Worm (Caenorhabditis elegans) whole organism, L3 larva: Measurements from ENCODE around the gene K07H8.2.

Source experiments
- R02D3.7 ChIP-seq: fragments of 150-350 bp; optimal IDR thresholded peaks from 2 replicates; lab custom pipeline; 2014; ENCODE audit warnings: missing biosample characterization, missing genetic modification characterization
- ZK546.5 ChIP-seq: sonication (generic microtip); optimal IDR thresholded peaks from 2 replicates; lab custom pipeline; 2017; ENCODE audit warnings: missing biosample characterization, missing genetic modification characterization
- aly-2 ChIP-seq: fragments of 150-350 bp; optimal IDR thresholded peaks from 2 replicates; lab custom pipeline; 2014; ENCODE audit warnings: missing biosample characterization, missing genetic modification characterization
- ama-1 ChIP-seq: fragments of 150-350 bp; optimal IDR thresholded peaks from 2 replicates; lab custom pipeline; 2018
- ceh-82 ChIP-seq: fragments of 150-350 bp; optimal IDR thresholded peaks from 2 replicates; lab custom pipeline; 2014; ENCODE audit warnings: missing biosample characterization, missing genetic modification characterization
- egl-27 ChIP-seq: sonication (generic microtip); optimal IDR thresholded peaks from 4 replicates; lab custom pipeline; 2017; ENCODE audit warnings: missing biosample characterization, missing genetic modification reagents, missing genetic modification characterization
- nhr-11 ChIP-seq: fragments of 150-350 bp; optimal IDR thresholded peaks from 2 replicates; lab custom pipeline; 2014; ENCODE audit warnings: missing biosample characterization, missing genetic modification characterization
- nhr-67 ChIP-seq: fragments of 150-350 bp; optimal IDR thresholded peaks from 2 replicates; lab custom pipeline; 2014; ENCODE audit warnings: missing biosample characterization, missing genetic modification characterization
- tbx-2 ChIP-seq: sonication (generic microtip); optimal IDR thresholded peaks from 2 replicates; lab custom pipeline; 2016; ENCODE audit warnings: mild to moderate bottlenecking, missing genetic modification characterization, missing compliant biosample characterization
- zag-1 ChIP-seq: fragments of 150-350 bp; optimal IDR thresholded peaks from 2 replicates; lab custom pipeline; 2014; ENCODE audit warnings: missing biosample characterization, missing genetic modification characterization

ce11 chrIV:8251346-8251745 is 40.0 kb upstream of the K07H8.2 start:
- TF ChIP-seq aly-2 (tag; lab: Kevin White, UChicago) (no peak), ama-1 (lab: Kevin White, UChicago) (no peak), zag-1 (no peak), nhr-67 (tag; lab: Kevin White, UChicago) (no peak), R02D3.7 (tag; lab: Kevin White, UChicago) (no peak), tbx-2 (tag; lab: Kevin White, UChicago) (no peak), ceh-82 (tag; lab: Kevin White, UChicago) (no peak), nhr-11 (tag; lab: Kevin White, UChicago) (no peak), egl-27 (tag; lab: Kevin White, UChicago) (no peak), ZK546.5 (tag; lab: Kevin White, UChicago) (no peak)
